Fruit fly (Drosophila melanogaster) S2 (cell line): ENCODE results near the gene Gr93a.

Experiments used
- CG8478 ChIP-seq: fragments of >200 bp; optimal IDR thresholded peaks from 2 replicates; lab custom pipeline; 2018
- CTCF ChIP-seq, 2 experiments: fragments of >200 bp; optimal IDR thresholded peaks; 2 replicates each; lab custom pipeline; 2018

DNA sequence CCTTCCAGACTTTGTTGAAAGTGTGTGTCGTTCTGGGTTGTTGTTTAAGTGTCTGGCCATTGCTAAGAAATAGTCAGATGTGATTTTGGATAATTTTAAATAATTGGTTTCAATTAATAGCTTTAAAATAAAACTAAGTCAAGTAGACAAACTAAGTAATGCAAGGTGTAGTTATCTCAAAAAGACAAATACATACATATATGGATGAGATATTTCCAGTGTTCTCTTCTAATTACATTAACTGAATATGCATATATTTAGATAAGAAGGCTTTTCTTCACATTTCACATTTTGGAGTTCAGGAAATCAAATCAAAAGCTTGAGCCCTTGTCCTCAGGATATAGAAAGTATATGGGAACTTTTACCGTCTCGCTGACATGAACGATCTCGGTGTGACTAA, 45.3 kb downstream of the Gr93a start, which contains the start of gene P5CDh2:
- TF ChIP-seq CTCF (optimal IDR thresholded peaks at IDR 0.05; lab: Kevin White, UChicago) (no peak), CG8478 (no peak)
